Worm (Caenorhabditis elegans) whole organism, L1 larva: Measurements from ENCODE around the gene C08E3.14.
A peak's percentile ranks its signal among the peaks of the same experiment; 100 is the strongest.
"Not testable (repeated sequence)": the region's sequence is repeated elsewhere in the genome, so short reads cannot be mapped to it uniquely, and the experiment has no call there.

Source experiments
- F16B12.6 ChIP-seq: fragments of 150-350 bp; optimal IDR thresholded peaks from 2 replicates; lab custom pipeline; 2014; ENCODE audit warnings: missing biosample characterization, missing genetic modification characterization
- aha-1 ChIP-seq: fragments of 150-350 bp; optimal IDR thresholded peaks from 2 replicates; lab custom pipeline; 2014; ENCODE audit warnings: missing biosample characterization, missing genetic modification characterization
- ceh-8 ChIP-seq: fragments of 200-800 bp; sonication (Bioruptor generic); optimal IDR thresholded peaks from 2 replicates; lab custom pipeline; 2018; ENCODE audit warnings: mild to moderate bottlenecking, missing genetic modification characterization, moderate library complexity, missing compliant biosample characterization
- ceh-82 ChIP-seq, 3 experiments: fragments of 150-350 bp in 1 of 3; sonication (generic microtip) in 2 of 3; optimal IDR thresholded peaks; 2 replicates each; lab custom pipeline; 2014 to 2017; ENCODE audit warnings: missing biosample characterization in 3 of 3, missing genetic modification characterization in 3 of 3
- ceh-88 ChIP-seq: fragments of 200-800 bp; sonication (Bioruptor generic); IDR thresholded peaks from 2 replicates; pipeline ENCODE4 v1.3.6; 2022; ENCODE audit warnings: missing genetic modification characterization, missing compliant biosample characterization
- efl-1 ChIP-seq, 4 experiments: fragments of 150-350 bp; optimal IDR thresholded peaks in 3 of 4; peaks in 1 of 4; 1 replicate in 1 of 4; 2 replicates in 3 of 4; lab custom pipeline; 2014; ENCODE audit warnings: missing biosample characterization in 2 of 4, missing genetic modification characterization in 2 of 4, missing genetic modification reagents in 2 of 4
- efl-3 ChIP-seq: fragments of 200-800 bp; sonication (Bioruptor generic); optimal IDR thresholded peaks from 2 replicates; lab custom pipeline; 2018; ENCODE audit warnings: mild to moderate bottlenecking, missing genetic modification characterization, missing compliant biosample characterization
- egl-27 ChIP-seq, 2 experiments: fragments of 150-350 bp in 1 of 2; sonication (generic microtip); optimal IDR thresholded peaks; 3 replicates each; lab custom pipeline; 2017 to 2018; ENCODE audit warnings: missing biosample characterization in 2 of 2, missing genetic modification characterization in 2 of 2, missing genetic modification reagents in 2 of 2
- elt-2 ChIP-seq: sonication (generic microtip); optimal IDR thresholded peaks from 2 replicates; lab custom pipeline; 2016; ENCODE audit warnings: missing genetic modification characterization, mild to moderate bottlenecking, inconsistent platforms, missing compliant biosample characterization, missing genetic modification reagents
- elt-3 ChIP-seq, 6 experiments: fragments of 150-350 bp in 1 of 6; sonication (generic microtip); optimal IDR thresholded peaks; 2 replicates each; lab custom pipeline; 2017 to 2018; ENCODE audit warnings: missing biosample characterization in 6 of 6, missing genetic modification characterization in 6 of 6, inconsistent platforms in 1 of 6
- fkh-8 ChIP-seq: sonication (generic microtip); optimal IDR thresholded peaks from 2 replicates; lab custom pipeline; 2016; ENCODE audit warnings: mild to moderate bottlenecking, missing genetic modification characterization, missing compliant biosample characterization
- fos-1 ChIP-seq: fragments of 150-350 bp; optimal IDR thresholded peaks from 2 replicates; lab custom pipeline; 2014; ENCODE audit warnings: missing biosample characterization, missing genetic modification characterization
- hpl-2 ChIP-seq: fragments of 150-350 bp; optimal IDR thresholded peaks from 2 replicates; lab custom pipeline; 2014; ENCODE audit warnings: missing biosample characterization, missing genetic modification reagents, missing genetic modification characterization
- lin-14 ChIP-seq: fragments of 200-800 bp; sonication (Bioruptor generic); optimal IDR thresholded peaks from 2 replicates; lab custom pipeline; 2018; ENCODE audit warnings: mild to moderate bottlenecking, missing genetic modification characterization, moderate library complexity, missing compliant biosample characterization
- lin-15B ChIP-seq: fragments of 150-350 bp; sonication (generic microtip); optimal IDR thresholded peaks from 3 replicates; lab custom pipeline; 2014; ENCODE audit warnings: missing biosample characterization, missing genetic modification characterization
- lsy-2 ChIP-seq, 2 experiments: fragments of 150-350 bp; optimal IDR thresholded peaks; 2 replicates each; lab custom pipeline; 2014; ENCODE audit warnings: missing biosample characterization in 2 of 2, missing genetic modification characterization in 2 of 2
- nhr-12 ChIP-seq: sonication (generic microtip); optimal IDR thresholded peaks from 2 replicates; lab custom pipeline; 2017; ENCODE audit warnings: missing biosample characterization, missing genetic modification characterization
- nhr-19 ChIP-seq: fragments of 200-800 bp; sonication (Bioruptor generic); conservative IDR thresholded peaks from 2 replicates; pipeline ENCODE4 v1.3.6; 2022; ENCODE audit warnings: missing genetic modification characterization, missing compliant biosample characterization
- nhr-47 ChIP-seq: sonication (generic microtip); optimal IDR thresholded peaks from 2 replicates; lab custom pipeline; 2016; ENCODE audit warnings: mild to moderate bottlenecking, missing genetic modification characterization, moderate library complexity, missing compliant biosample characterization
- nhr-76 ChIP-seq: sonication (generic microtip); optimal IDR thresholded peaks from 2 replicates; lab custom pipeline; 2017; ENCODE audit warnings: missing biosample characterization, missing genetic modification characterization
- nhr-85 ChIP-seq: sonication (generic microtip); peaks from one replicate; lab custom pipeline; 2016; ENCODE audit warnings: missing genetic modification characterization, inconsistent platforms, missing compliant biosample characterization
- sptf-1 ChIP-seq: fragments of 150-350 bp; optimal IDR thresholded peaks from 2 replicates; lab custom pipeline; 2014; ENCODE audit warnings: missing biosample characterization, missing genetic modification characterization
- unc-62 ChIP-seq: fragments of 150-350 bp; optimal IDR thresholded peaks from 2 replicates; lab custom pipeline; 2014; ENCODE audit warnings: missing biosample characterization, missing genetic modification reagents, missing genetic modification characterization
- zag-1 ChIP-seq: fragments of 150-350 bp; optimal IDR thresholded peaks from 2 replicates; lab custom pipeline; 2014; ENCODE audit warnings: missing biosample characterization, missing genetic modification characterization

Gene C08E3.14

DNA sequence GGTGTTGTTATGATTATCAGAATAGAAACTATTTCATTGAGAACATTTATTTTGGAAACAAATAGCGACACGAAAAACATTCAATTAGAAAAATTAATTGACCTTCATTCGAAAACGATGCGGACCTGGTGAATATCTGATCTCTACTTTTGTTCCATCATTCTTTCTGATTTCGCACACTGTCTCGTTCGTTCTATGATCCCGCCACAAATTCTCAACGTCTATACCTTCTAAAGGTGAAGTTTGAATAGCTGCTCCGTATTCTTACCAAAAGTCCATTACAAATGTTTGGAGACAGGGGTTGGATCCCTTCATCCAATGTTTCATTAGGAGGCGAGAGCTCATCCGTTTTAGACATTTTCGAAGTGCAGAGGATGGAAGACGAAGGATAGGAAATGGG, 26.0 kb downstream of the C08E3.14 start, which contains the start of gene fbxb-16:
fbxb-16 (minus strand) TSS at position 101 of the 400 bp plus-strand sequence.
- TF ChIP-seq sptf-1 (tag; lab: Kevin White, UChicago), result no peak
- no peak for TF ChIP-seq ceh-88

DNA sequence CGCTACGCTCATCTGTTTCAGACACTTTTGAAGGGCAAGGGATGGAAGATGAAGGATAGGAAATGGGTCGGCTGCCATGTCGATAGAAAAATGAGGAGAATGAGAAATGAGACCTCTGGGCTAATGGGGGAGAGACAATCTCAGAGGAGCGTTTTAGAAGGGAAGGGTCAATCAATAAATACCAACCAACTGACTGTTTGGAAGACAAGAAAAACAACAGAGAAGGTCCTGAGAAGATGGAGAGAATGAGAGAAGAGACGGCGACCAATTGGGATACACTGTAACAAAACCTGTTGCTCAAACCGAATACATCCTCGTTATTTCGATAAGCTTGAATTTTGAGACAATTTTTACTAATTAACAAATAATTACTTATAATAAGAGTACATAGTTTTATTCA, 27.6 kb downstream of the C08E3.14 start, which contains the start of gene fbxb-15:
fbxb-15 (minus strand) TSS at position 101 of the 400 bp plus-strand sequence.
- TF ChIP-seq fkh-8 (tag; lab: Kevin White, UChicago) (no peak), zag-1 (tag; lab: Kevin White, UChicago) (no peak), ceh-82 (tag; optimal IDR thresholded peaks at IDR 0.05; lab: Kevin White, UChicago) (no peak), nhr-85 (tag; lab: Kevin White, UChicago) (no peak), F16B12.6 (no peak), unc-62 (no peak), efl-3 (GFP tag; lab: Kevin White, UChicago) (no peak), aha-1 (tag; lab: Kevin White, UChicago) (no peak)

DNA sequence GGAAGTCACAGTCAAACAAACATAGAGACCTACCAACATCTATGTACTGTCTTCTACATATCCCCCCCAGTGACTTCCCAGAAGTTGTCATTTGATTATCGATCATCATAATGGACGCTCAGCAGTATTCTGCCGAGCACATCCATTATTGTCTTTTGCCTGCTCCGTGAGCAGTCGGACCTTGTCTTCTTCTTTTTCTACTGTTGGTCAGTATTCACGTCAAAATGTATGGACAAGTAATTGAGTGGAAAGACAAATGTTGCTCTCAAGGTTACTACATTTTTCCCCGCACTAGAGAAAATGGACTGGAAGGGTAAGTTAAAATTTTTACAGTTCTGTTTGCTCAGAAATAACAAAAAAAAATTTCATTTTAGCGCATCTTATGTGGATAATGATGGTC, 29.2 kb downstream of the C08E3.14 start, which contains the start of gene btb-12:
btb-12 (plus strand) TSS at position 301 of the 400 bp plus-strand sequence.
- no peak for TF ChIP-seq lin-14 (GFP tag; lab: Kevin White, UChicago)
- TF ChIP-seq egl-27 (tag; optimal IDR thresholded peaks at IDR 0.05; lab: Kevin White, UChicago), result no peak
- TF ChIP-seq fkh-8 (tag; lab: Kevin White, UChicago), result no peak
- TF ChIP-seq ceh-8 (GFP tag; lab: Kevin White, UChicago), result no peak
- no peak for TF ChIP-seq fos-1 (tag; lab: Kevin White, UChicago)

DNA sequence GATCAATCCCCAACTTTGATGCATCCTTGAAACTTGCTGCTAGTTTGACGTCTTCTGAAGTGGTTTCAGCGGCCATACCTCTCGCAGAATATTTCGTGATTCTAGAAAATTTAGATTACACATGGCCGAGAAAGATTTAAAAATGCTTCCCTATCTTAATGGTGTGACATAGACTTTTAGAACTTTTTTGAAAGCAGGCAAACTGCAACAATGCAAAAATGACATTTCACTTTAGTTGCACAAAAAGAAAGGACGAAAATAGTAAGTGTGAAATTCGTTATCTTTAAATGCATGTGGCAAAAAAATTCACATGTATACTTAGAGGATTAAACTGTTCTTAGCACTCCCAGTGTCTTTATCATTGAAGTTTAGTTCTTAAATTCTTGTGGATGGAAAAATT, 31.4 kb downstream of the C08E3.14 start, which contains the start of gene ZC204.12:
ZC204.12 (minus strand) TSS at position 101 of the 400 bp plus-strand sequence.
- no peak for TF ChIP-seq elt-3 (tag; optimal IDR thresholded peaks at IDR 0.05; lab: Kevin White, UChicago)
- TF ChIP-seq lin-15B (tag; lab: Kevin White, UChicago), result no peak
- TF ChIP-seq nhr-76, result no peak
- TF ChIP-seq hpl-2 (GFP tag; lab: Kevin White, UChicago), result no peak
- no peak for TF ChIP-seq nhr-47 (tag; lab: Kevin White, UChicago)

DNA sequence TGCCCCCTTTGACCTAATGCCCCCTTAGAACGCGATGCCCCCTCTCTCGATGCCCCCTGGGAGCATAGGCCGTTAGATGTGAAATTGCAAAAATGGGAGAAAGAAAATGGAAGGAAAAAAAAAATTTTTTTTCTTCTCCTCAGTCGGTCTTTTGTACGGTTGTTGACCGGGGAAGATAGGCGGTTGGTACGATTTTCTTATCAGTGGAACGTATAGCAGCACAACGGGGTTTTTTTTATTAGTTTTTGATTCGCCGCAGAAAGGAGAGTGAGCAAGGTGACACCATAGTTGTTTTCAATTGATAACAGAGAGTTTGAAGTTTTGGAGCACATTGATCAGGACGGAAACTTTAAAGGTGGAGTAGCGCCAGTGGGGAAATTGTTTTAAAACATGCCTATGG, 34.0 kb downstream of the C08E3.14 start:
- peak; percentile 74 for TF ChIP-seq elt-2 (tag; lab: Kevin White, UChicago)

DNA sequence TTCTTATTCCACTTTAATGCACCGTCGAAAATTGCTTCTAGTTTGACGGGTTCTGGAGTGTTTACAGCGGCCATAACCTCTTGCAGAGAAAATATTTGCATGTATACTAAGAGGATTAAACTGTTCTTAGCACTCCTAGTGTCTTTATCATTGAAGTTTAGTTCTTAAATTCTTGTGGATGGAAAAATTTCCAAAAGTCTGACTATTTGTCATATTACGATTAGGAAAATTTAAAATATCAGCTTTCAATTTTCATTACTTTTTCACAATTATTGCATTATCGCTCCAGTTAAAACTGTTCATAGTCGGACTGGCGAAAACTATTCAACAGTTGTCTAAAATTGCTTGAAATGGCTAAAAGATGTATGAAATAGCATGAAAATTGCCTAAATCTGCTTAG, 35.1 kb downstream of the C08E3.14 start, which contains the start of gene ZC204.13:
ZC204.13 (minus strand) TSS at position 101 of the 400 bp plus-strand sequence.
- TF ChIP-seq egl-27 (tag; optimal IDR thresholded peaks at IDR 0.05; lab: Kevin White, UChicago); nhr-12 (tag; lab: Kevin White, UChicago); ceh-88: not testable (repeated sequence)

DNA sequence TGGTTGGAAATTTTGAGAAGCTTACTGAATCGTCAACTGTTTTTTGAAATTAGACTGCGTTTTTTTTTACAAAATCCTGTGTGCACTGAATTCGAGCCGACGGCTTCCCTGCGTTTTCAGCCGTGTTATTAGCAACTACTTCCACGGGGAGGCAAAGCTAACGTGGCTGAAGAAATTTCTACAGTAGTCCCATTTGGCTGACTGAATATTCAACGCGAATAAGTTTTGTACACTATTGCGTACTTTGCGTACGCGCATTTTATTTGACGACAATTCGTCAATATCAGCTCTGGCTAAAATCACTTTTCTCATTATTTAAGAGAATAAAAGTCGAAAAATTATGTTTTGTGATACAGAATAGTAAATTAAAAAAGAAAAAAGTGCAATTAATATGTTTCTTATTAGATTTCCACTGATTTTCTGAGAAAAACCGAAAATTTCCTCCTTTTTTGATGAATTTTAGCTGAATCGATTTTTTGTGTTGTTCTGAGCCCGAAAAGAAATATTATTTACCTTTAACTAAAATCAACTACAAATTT, 35.6 kb downstream of the C08E3.14 start:
- TF ChIP-seq efl-1 (optimal IDR thresholded peaks at IDR 0.05; lab: Kevin White, UChicago), result peak in 1 of 2 experiments; percentile 9
- TF ChIP-seq efl-1 (GFP tag; optimal IDR thresholded peaks at IDR 0.05 in 1 of 2; lab: Kevin White, UChicago), result not testable (repeated sequence)
- TF ChIP-seq lsy-2 (tag; optimal IDR thresholded peaks at IDR 0.05; lab: Kevin White, UChicago), result peak in 1 of 2 experiments; percentile 55
- TF ChIP-seq ceh-88, result peak; percentile 54
- peak; percentile 41 for TF ChIP-seq nhr-19 (GFP tag; lab: Robert Waterston, UW)
- TF ChIP-seq, all 84 proteins: peak for 4; not testable (repeated sequence) for 80

DNA sequence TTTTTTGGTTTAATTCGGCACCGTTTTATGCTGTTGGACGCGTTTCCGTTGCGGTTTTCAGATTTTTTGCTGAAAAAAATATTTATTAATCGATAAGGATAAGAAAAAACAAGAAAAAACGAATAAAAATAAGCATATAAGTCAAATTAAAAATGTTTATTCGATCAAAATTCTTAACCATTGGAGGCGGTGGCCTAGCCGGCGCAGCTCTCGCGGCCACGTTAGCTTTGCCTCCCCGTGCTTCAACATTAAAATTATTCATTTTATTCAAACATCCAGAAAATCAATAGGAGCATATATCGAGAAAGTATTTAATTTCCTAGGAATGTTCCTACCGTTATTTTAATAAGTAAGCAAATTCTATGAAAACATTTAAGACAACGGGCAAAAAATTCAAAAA, 37.1 kb downstream of the C08E3.14 start, which contains the start of gene ZC204.14:
ZC204.14 (minus strand) TSS at position 69 of the 400 bp plus-strand sequence.
- TF ChIP-seq lsy-2 (tag; optimal IDR thresholded peaks at IDR 0.05; lab: Kevin White, UChicago), result peak in 1 of 2 experiments; percentile 46
- no peak for TF ChIP-seq lin-14 (GFP tag; lab: Kevin White, UChicago)
